Worm (Caenorhabditis elegans): Measurements from ENCODE around the gene mutd-1.

Gene mutd-1

ce11 chrIV:7171222-7171621 lies 37.3 kb upstream of the mutd-1 start, which contains the start of gene str-220:
TSS of gene str-220 (minus strand) at chrIV:7171322.
- no peak for TF ChIP-seq ref-2 (tag; optimal IDR thresholded peaks at IDR 0.05)
- TF ChIP-seq K02D7.2 (tag; optimal IDR thresholded peaks at IDR 0.05) = no peak
- no peak for TF ChIP-seq pha-4 (tag; optimal IDR thresholded peaks at IDR 0.05)
- no peak for TF ChIP-seq hlh-8 (tag; optimal IDR thresholded peaks at IDR 0.05)
- TF ChIP-seq ceh-18 (tag; optimal IDR thresholded peaks at IDR 0.05) = no peak
- no peak for TF ChIP-seq madf-2 (tag; optimal IDR thresholded peaks at IDR 0.05)
- TF ChIP-seq ceh-34 (tag; optimal IDR thresholded peaks at IDR 0.05) = no peak
- TF ChIP-seq hlh-6 (tag; optimal IDR thresholded peaks at IDR 0.05) = no peak
- no peak for TF ChIP-seq ceh-22 (tag; optimal IDR thresholded peaks at IDR 0.05)
- no peak for TF ChIP-seq elt-2 (tag; optimal IDR thresholded peaks at IDR 0.05)
- TF ChIP-seq unc-42 (tag; optimal IDR thresholded peaks at IDR 0.05) = no peak

ce11 chrIV:7167983-7168760 lies 34.3 kb upstream of the mutd-1 start, which contains the start of gene skr-16:
TSS of gene skr-16 (plus strand) at chrIV:7168710.
- TF ChIP-seq pha-4 (tag; optimal IDR thresholded peaks at IDR 0.05) (no peak), ceh-31 (tag; optimal IDR thresholded peaks at IDR 0.05) (no peak), tbx-2 (tag; optimal IDR thresholded peaks at IDR 0.05) (no peak), ceh-19 (GFP tag; optimal IDR thresholded peaks at IDR 0.05) (no peak), hlh-30 (tag; optimal IDR thresholded peaks at IDR 0.05; ENCODE audit: insufficient read depth) (peak; percentile 45), ceh-18 (tag; optimal IDR thresholded peaks at IDR 0.05) (no peak), zip-5 (tag; optimal IDR thresholded peaks at IDR 0.05) (no peak), unc-55 (GFP tag; optimal IDR thresholded peaks at IDR 0.05) (no peak)

ce11 chrIV:7166553-7166952 lies 32.7 kb upstream of the mutd-1 start, which contains the start of gene C42D4.18:
TSS of gene C42D4.18 (plus strand) at chrIV:7166783.
- no peak for TF ChIP-seq pax-1 (tag; optimal IDR thresholded peaks at IDR 0.05)
- peak; percentile 4 for TF ChIP-seq hlh-30 (tag; optimal IDR thresholded peaks at IDR 0.05; ENCODE audit: insufficient read depth)

ce11 chrIV:7165723-7166122 lies 31.8 kb upstream of the mutd-1 start, which contains the start of gene rpc-1:
TSS of gene rpc-1 (minus strand) at chrIV:7165748.
- TF ChIP-seq ceh-22 (tag; optimal IDR thresholded peaks at IDR 0.05) (no peak), odd-2 (tag; optimal IDR thresholded peaks at IDR 0.05) (no peak), che-1 (tag; optimal IDR thresholded peaks at IDR 0.05) (no peak)

- TF ChIP-seq ttx-3 (tag; optimal IDR thresholded peaks at IDR 0.05) (no peak), ets-4 (tag; optimal IDR thresholded peaks at IDR 0.05) (no peak), pros-1 (tag; optimal IDR thresholded peaks at IDR 0.05) (no peak), pha-4 (tag; optimal IDR thresholded peaks at IDR 0.05) (no peak), rnt-1 (tag; optimal IDR thresholded peaks at IDR 0.05) (no peak), nfya-1 (tag; optimal IDR thresholded peaks at IDR 0.05) (no peak), C38D4.7 (GFP tag; optimal IDR thresholded peaks at IDR 0.05) (no peak), unc-86 (tag; optimal IDR thresholded peaks at IDR 0.05) (no peak), ceh-30 (tag; optimal IDR thresholded peaks at IDR 0.05) (no peak), fkh-6 (tag; optimal IDR thresholded peaks at IDR 0.05) (no peak)
Observed at ce11 chrIV:7159586-7159985, 25.7 kb upstream of the mutd-1 start.

- TF ChIP-seq sox-4 (tag; optimal IDR thresholded peaks at IDR 0.05) (no peak), ceh-22 (tag; optimal IDR thresholded peaks at IDR 0.05) (no peak), fkh-10 (GFP tag; optimal IDR thresholded peaks at IDR 0.05) (no peak), sdc-2 (tag; optimal IDR thresholded peaks at IDR 0.05) (no peak), tbx-2 (tag; optimal IDR thresholded peaks at IDR 0.05) (no peak), pax-1 (tag; optimal IDR thresholded peaks at IDR 0.05) (no peak), unc-3 (GFP tag; conservative IDR thresholded peaks at IDR 0.05) (no peak), unc-3 (tag; optimal IDR thresholded peaks at IDR 0.05) (no peak), elt-2 (tag; optimal IDR thresholded peaks at IDR 0.05) (no peak), ahr-1 (tag; optimal IDR thresholded peaks at IDR 0.05) (no peak), tbx-7 (tag; optimal IDR thresholded peaks at IDR 0.05) (no peak), ceh-34 (tag; optimal IDR thresholded peaks at IDR 0.05) (no peak), eyg-1 (tag; optimal IDR thresholded peaks at IDR 0.05) (no peak), T23F11.4 (GFP tag; optimal IDR thresholded peaks at IDR 0.05) (no peak), fkh-6 (tag; optimal IDR thresholded peaks at IDR 0.05) (no peak), ttx-3 (tag; optimal IDR thresholded peaks at IDR 0.05) (no peak), elt-4 (tag; optimal IDR thresholded peaks at IDR 0.05) (no peak), C38D4.7 (GFP tag; optimal IDR thresholded peaks at IDR 0.05) (no peak), ceh-18 (tag; optimal IDR thresholded peaks at IDR 0.05) (no peak)
Observed at ce11 chrIV:7158161-7158560, 24.3 kb upstream of the mutd-1 start.

Measured in whole organism, late embryonic.